Fruit fly (Drosophila melanogaster) whole organism, embryonic: ENCODE measurements around the gene att-ORFB.

Experiments
- ATbp ChIP-seq: fragments of 200-800 bp; sonication (Bioruptor generic); optimal IDR thresholded peaks from 2 replicates; lab custom pipeline; 2017; ENCODE audit warnings: missing biosample characterization, mild to moderate bottlenecking, missing genetic modification characterization, missing genetic modification reagents
- CG10543 ChIP-seq: fragments of 200-800 bp; sonication (Bioruptor generic); optimal IDR thresholded peaks from 3 replicates; lab custom pipeline; 2017; ENCODE audit warnings: missing biosample characterization, mild to moderate bottlenecking, missing genetic modification characterization, moderate library complexity
- CG10979 ChIP-seq: fragments of 200-800 bp; sonication (Bioruptor generic); optimal IDR thresholded peaks from 2 replicates; lab custom pipeline; 2018; ENCODE audit warnings: missing biosample characterization, mild to moderate bottlenecking, missing genetic modification characterization, moderate library complexity
- CG12769 ChIP-seq: fragments of 200-800 bp; sonication (Bioruptor generic); optimal IDR thresholded peaks from 2 replicates; lab custom pipeline; 2019; ENCODE audit warnings: missing biosample characterization, mild to moderate bottlenecking, missing genetic modification characterization, moderate library complexity
- CG14050 ChIP-seq: fragments of 200-800 bp; sonication (Bioruptor generic); IDR thresholded peaks from 3 replicates; pipeline ENCODE4 v1.3.6; 2022; ENCODE audit warnings: missing biosample characterization, missing genetic modification characterization
- CG15073 ChIP-seq: fragments of 200-800 bp; sonication (Bioruptor generic); optimal IDR thresholded peaks from 2 replicates; lab custom pipeline; 2016; ENCODE audit warnings: missing biosample characterization, missing genetic modification characterization
- CG15514 ChIP-seq: fragments of 200-800 bp; sonication (Bioruptor generic); optimal IDR thresholded peaks from 3 replicates; lab custom pipeline; 2017; ENCODE audit warnings: missing biosample characterization, missing genetic modification characterization, mild to moderate bottlenecking, moderate library complexity, missing genetic modification reagents
- CG15601 ChIP-seq: fragments of 200-800 bp; sonication (Bioruptor generic); optimal IDR thresholded peaks from 3 replicates; lab custom pipeline; 2019; ENCODE audit warnings: missing biosample characterization, mild to moderate bottlenecking, missing genetic modification characterization, moderate library complexity
- CG18476 ChIP-seq: fragments of 200-800 bp; sonication (Bioruptor generic); optimal IDR thresholded peaks from 2 replicates; lab custom pipeline; 2016; ENCODE audit warnings: missing biosample characterization, mild to moderate bottlenecking, missing genetic modification characterization
- CG18599 ChIP-seq: fragments of 200-800 bp; sonication (Bioruptor generic); optimal IDR thresholded peaks from 3 replicates; lab custom pipeline; 2017; ENCODE audit warnings: missing biosample characterization, missing genetic modification characterization, mild to moderate bottlenecking, moderate library complexity, missing genetic modification reagents
- CG2202 ChIP-seq: fragments of 200-800 bp; sonication (Bioruptor generic); optimal IDR thresholded peaks from 2 replicates; lab custom pipeline; 2018; ENCODE audit warnings: missing biosample characterization, mild to moderate bottlenecking, missing genetic modification characterization
- CG30020 ChIP-seq: fragments of 200-800 bp; optimal IDR thresholded peaks from 2 replicates; lab custom pipeline; 2019; ENCODE audit warnings: missing biosample characterization, mild to moderate bottlenecking, missing genetic modification characterization, moderate library complexity
- CG31441 ChIP-seq: fragments of 200-800 bp; sonication (Bioruptor generic); IDR thresholded peaks from 2 replicates; pipeline ENCODE4 v1.3.6; 2022; ENCODE audit warnings: missing biosample characterization, missing genetic modification characterization
- CG4282 ChIP-seq: fragments of 200-800 bp; sonication (Bioruptor generic); optimal IDR thresholded peaks from 2 replicates; lab custom pipeline; 2016; ENCODE audit warnings: missing biosample characterization, missing genetic modification characterization
- CG7556 ChIP-seq: fragments of 200-800 bp; sonication (Bioruptor generic); optimal IDR thresholded peaks from 2 replicates; lab custom pipeline; 2017; ENCODE audit warnings: missing biosample characterization, mild to moderate bottlenecking, missing genetic modification characterization
- CG7745 ChIP-seq: fragments of 200-800 bp; sonication (Bioruptor generic); optimal IDR thresholded peaks from 2 replicates; lab custom pipeline; 2018; ENCODE audit warnings: missing biosample characterization, mild to moderate bottlenecking, missing genetic modification characterization, moderate library complexity
- Dad ChIP-seq: fragments of 200-800 bp; sonication (Bioruptor generic); optimal IDR thresholded peaks from 3 replicates; lab custom pipeline; 2016; ENCODE audit warnings: missing biosample characterization, missing genetic modification characterization
- Dbx ChIP-seq: fragments of 200-800 bp; sonication (Bioruptor generic); IDR thresholded peaks from 3 replicates; pipeline ENCODE4 v1.3.6; 2022; ENCODE audit warnings: missing biosample characterization, missing genetic modification characterization
- Drgx ChIP-seq: fragments of 200-800 bp; sonication (Bioruptor generic); IDR thresholded peaks from 2 replicates; pipeline ENCODE4 v1.3.6; 2022; ENCODE audit warnings: missing biosample characterization, missing genetic modification characterization
- Ets65A ChIP-seq: fragments of 200-800 bp; sonication (Bioruptor generic); peaks from one replicate; lab custom pipeline; 2016; ENCODE audit warnings: missing biosample characterization, missing genetic modification characterization
- H15 ChIP-seq: fragments of 200-800 bp; sonication (Bioruptor generic); IDR thresholded peaks from 3 replicates; pipeline ENCODE4 v1.3.6; 2022; ENCODE audit warnings: missing biosample characterization, missing genetic modification characterization
- HHEX ChIP-seq: fragments of 200-800 bp; sonication (Bioruptor generic); optimal IDR thresholded peaks from 3 replicates; lab custom pipeline; 2017; ENCODE audit warnings: missing biosample characterization, mild to moderate bottlenecking, missing genetic modification characterization, missing genetic modification reagents
- Hr78 ChIP-seq, 2 experiments: fragments of 200-800 bp in 1 of 2; fragments of >200 bp in 1 of 2; sonication (Bioruptor generic) in 1 of 2; optimal IDR thresholded peaks; 2 replicates each; lab custom pipeline; 2017 to 2019; ENCODE audit warnings: missing biosample characterization in 2 of 2, missing genetic modification characterization in 2 of 2, mild to moderate bottlenecking in 1 of 2, moderate library complexity in 1 of 2
- Lhr ChIP-seq: fragments of 200-800 bp; sonication (Bioruptor generic); optimal IDR thresholded peaks from 3 replicates; lab custom pipeline; 2017; ENCODE audit warnings: mild to moderate bottlenecking, missing biosample characterization, missing genetic modification reagents, missing genetic modification characterization
- MTF-1 ChIP-seq: fragments of 200-800 bp; sonication (Bioruptor generic); optimal IDR thresholded peaks from 2 replicates; lab custom pipeline; 2018; ENCODE audit warnings: missing biosample characterization, mild to moderate bottlenecking, missing genetic modification characterization, borderline replicate concordance
- Med ChIP-seq: fragments of 200-800 bp; sonication (Bioruptor generic); peaks from one replicate; lab custom pipeline; 2016; ENCODE audit warnings: missing biosample characterization, missing genetic modification characterization, mild to moderate bottlenecking, inconsistent platforms, moderate library complexity
- Xrp1 ChIP-seq: fragments of 200-800 bp; sonication (Bioruptor generic); IDR thresholded peaks from 2 replicates; pipeline ENCODE4 v1.3.6; 2022; ENCODE audit warnings: missing biosample characterization, missing genetic modification characterization
- ac ChIP-seq: fragments of 200-800 bp; sonication (Bioruptor generic); optimal IDR thresholded peaks from 3 replicates; lab custom pipeline; 2017; ENCODE audit warnings: missing biosample characterization, mild to moderate bottlenecking, missing genetic modification characterization
- cg ChIP-seq: fragments of 200-800 bp; sonication (Bioruptor generic); optimal IDR thresholded peaks from 3 replicates; lab custom pipeline; 2019; ENCODE audit warnings: missing biosample characterization, mild to moderate bottlenecking, missing genetic modification characterization, moderate library complexity
- chm ChIP-seq: fragments of 200-800 bp; sonication (Bioruptor generic); IDR thresholded peaks from 2 replicates; pipeline ENCODE4 v1.3.6; 2022; ENCODE audit warnings: missing biosample characterization, missing genetic modification characterization
- ci ChIP-seq: fragments of 200-800 bp; sonication (Bioruptor generic); IDR thresholded peaks from 3 replicates; pipeline ENCODE4 v1.3.6; 2022; ENCODE audit warnings: missing biosample characterization, missing genetic modification characterization
- dmrt11E ChIP-seq: fragments of 200-800 bp; sonication (Bioruptor generic); optimal IDR thresholded peaks from 3 replicates; lab custom pipeline; 2018; ENCODE audit warnings: missing biosample characterization, mild to moderate bottlenecking, missing genetic modification characterization, moderate library complexity
- eve ChIP-seq, 2 experiments: fragments of >200 bp; optimal IDR thresholded peaks; 2 replicates each; lab custom pipeline; 2017; ENCODE audit warnings: missing biosample characterization in 2 of 2, missing genetic modification characterization in 2 of 2
- gem ChIP-seq: fragments of 200-800 bp; sonication (Bioruptor generic); optimal IDR thresholded peaks from 2 replicates; lab custom pipeline; 2019; ENCODE audit warnings: missing biosample characterization, mild to moderate bottlenecking, missing genetic modification characterization, moderate library complexity
- grau ChIP-seq: fragments of 200-800 bp; optimal IDR thresholded peaks from 3 replicates; lab custom pipeline; 2019; ENCODE audit warnings: missing biosample characterization, mild to moderate bottlenecking, missing genetic modification characterization, moderate library complexity
- nom ChIP-seq: fragments of 200-800 bp; sonication (Bioruptor generic); optimal IDR thresholded peaks from 2 replicates; lab custom pipeline; 2017; ENCODE audit warnings: missing biosample characterization, missing genetic modification characterization, mild to moderate bottlenecking, moderate library complexity, missing genetic modification reagents
- oc ChIP-seq: fragments of 200-800 bp; sonication (Bioruptor generic); optimal IDR thresholded peaks from 2 replicates; lab custom pipeline; 2018; ENCODE audit warnings: missing biosample characterization, mild to moderate bottlenecking, missing genetic modification characterization, moderate library complexity
- odd ChIP-seq: fragments of 200-800 bp; sonication (Bioruptor generic); optimal IDR thresholded peaks from 2 replicates; lab custom pipeline; 2017; ENCODE audit warnings: missing biosample characterization, mild to moderate bottlenecking, missing genetic modification characterization
- org-1 ChIP-seq: fragments of 200-800 bp; sonication (Bioruptor generic); optimal IDR thresholded peaks from 2 replicates; lab custom pipeline; 2017; ENCODE audit warnings: missing biosample characterization, missing genetic modification characterization
- pan ChIP-seq, 4 experiments: fragments of >200 bp in 3 of 4; fragments of 200-800 bp in 1 of 4; sonication (Bioruptor generic) in 1 of 4; optimal IDR thresholded peaks in 3 of 4; IDR thresholded peaks in 1 of 4; 2 replicates each; pipeline versions ENCODE4 v1.3.6 to Lab custom; 2017 to 2022; ENCODE audit warnings: missing biosample characterization in 2 of 4, missing genetic modification characterization in 2 of 4, mixed read lengths in 1 of 4
- row ChIP-seq: fragments of 200-800 bp; sonication (Bioruptor generic); IDR thresholded peaks from 3 replicates; pipeline ENCODE4 v1.3.6; 2022; ENCODE audit warnings: missing biosample characterization, missing genetic modification characterization
- scrt ChIP-seq: fragments of 200-800 bp; sonication (Bioruptor generic); optimal IDR thresholded peaks from 2 replicates; lab custom pipeline; 2018; ENCODE audit warnings: missing biosample characterization, mild to moderate bottlenecking, missing genetic modification characterization, moderate library complexity
- sens ChIP-seq: fragments of 200-800 bp; sonication (Bioruptor generic); peaks from one replicate; lab custom pipeline; 2016; ENCODE audit warnings: missing biosample characterization, missing genetic modification characterization
- sob ChIP-seq: fragments of 200-800 bp; sonication (Bioruptor generic); IDR thresholded peaks from 2 replicates; pipeline ENCODE4 v1.3.6; 2022; ENCODE audit warnings: missing biosample characterization, missing genetic modification characterization
- sr ChIP-seq: fragments of 200-800 bp; sonication (Bioruptor generic); IDR thresholded peaks from 3 replicates; pipeline ENCODE4 v1.3.6; 2022; ENCODE audit warnings: missing biosample characterization, missing genetic modification characterization

att-ORFB gene

dm6 chr3R:20548255-20548654 is 5.9 kb downstream of the att-ORFB start (continued):
- no peak for TF ChIP-seq H15 (GFP tag; lab: Robert Waterston, UW)
- peak; percentile 20 for TF ChIP-seq cg (GFP tag; lab: Kevin White, UChicago)
- no peak for TF ChIP-seq CG15073 (GFP tag; lab: Kevin White, UChicago)
- peak; percentile 61 for TF ChIP-seq CG7745
- peak; percentile 10 for TF ChIP-seq org-1 (GFP tag; lab: Kevin White, UChicago)
- TF ChIP-seq ac (GFP tag; lab: Kevin White, UChicago) = peak; percentile 26
- peak; percentile 16 for TF ChIP-seq Lhr (GFP tag; lab: Kevin White, UChicago)
- peak; percentile 75 for TF ChIP-seq dmrt11E
- TF ChIP-seq CG4282 = no peak
- TF ChIP-seq gem (tag; lab: Kevin White, UChicago) = peak; percentile 37
- no peak for TF ChIP-seq CG7556 (GFP tag; lab: Kevin White, UChicago)
- TF ChIP-seq Dbx (GFP tag; lab: Robert Waterston, UW) = no peak
- no peak for TF ChIP-seq CG30020 (tag; lab: Kevin White, UChicago)
- no peak for TF ChIP-seq Ets65A (GFP tag; lab: Kevin White, UChicago)
- no peak for TF ChIP-seq chm
- TF ChIP-seq CG10979 = peak; percentile 12
- TF ChIP-seq odd (GFP tag; lab: Kevin White, UChicago) = peak; percentile 54
- peak; percentile 54; the same call in 1 of the 2 replicates for TF ChIP-seq Xrp1
- peak; percentile 51 for TF ChIP-seq CG2202 (tag; lab: Kevin White, UChicago)
- TF ChIP-seq Hr78 (GFP tag; optimal IDR thresholded peaks at IDR 0.05; lab: Kevin White, UChicago) = peak in 1 of 2 experiments; percentile 77
- peak; percentile 88 for TF ChIP-seq sens (GFP tag; lab: Kevin White, UChicago)
- peak; percentile 6 for TF ChIP-seq CG15601

- TF ChIP-seq nom (GFP tag; lab: Kevin White, UChicago) (peak; percentile 13), Dad (GFP tag; lab: Kevin White, UChicago) (no peak), Drgx (GFP tag; lab: Robert Waterston, UW) (peak; percentile 49), CG14050 (no peak), cg (GFP tag; lab: Kevin White, UChicago) (peak; percentile 40), ci (no peak), HHEX (GFP tag; lab: Kevin White, UChicago) (no peak)
These were observed 6.4 kb downstream of the att-ORFB start for dm6 chr3R:20547758-20548157.

dm6 chr3R:20546662-20547620 is 7.3 kb downstream of the att-ORFB start:
- TF ChIP-seq CG15514 (GFP tag; lab: Kevin White, UChicago) (no peak), CG31441 (GFP tag; lab: Robert Waterston, UW) (peak; percentile 26; the same call in 1 of the 2 replicates), ATbp (GFP tag; lab: Kevin White, UChicago) (peak; percentile 4), CG10543 (GFP tag; lab: Kevin White, UChicago) (peak; percentile 28), oc (tag; lab: Kevin White, UChicago) (no peak), CG12769 (tag; lab: Kevin White, UChicago) (peak; percentile 38), sens (GFP tag; lab: Kevin White, UChicago) (peak; percentile 44), eve (GFP tag; optimal IDR thresholded peaks at IDR 0.05; lab: Kevin White, UChicago) (peak in 1 of 2 experiments; percentile 27), sob (GFP tag; lab: Robert Waterston, UW) (0 out of 2 replicates have a peak, but pooled peaks have one; percentile 7), grau (tag; lab: Kevin White, UChicago) (peak; percentile 82), CG18476 (GFP tag; lab: Kevin White, UChicago) (no peak), scrt (GFP tag; lab: Kevin White, UChicago) (no peak), gem (tag; lab: Kevin White, UChicago) (peak; percentile 36), sr (GFP tag; lab: Robert Waterston, UW) (peak; percentile 78; the same call in 2 of the 3 replicates), row (GFP tag; lab: Robert Waterston, UW) (peak; percentile 32; the same call in 1 of the 3 replicates), pan (optimal IDR thresholded peaks at IDR 0.05; lab: Kevin White, UChicago) (no peak), pan (GFP tag; optimal IDR thresholded peaks at IDR 0.05 in 1 of 2, IDR thresholded peaks at IDR 0.05 in 1 of 2) (no peak), Med (peak; percentile 56), CG18599 (GFP tag; lab: Kevin White, UChicago) (peak; percentile 11), MTF-1 (no peak)
